Worm (Caenorhabditis elegans) whole organism, midembryonic: ENCODE results near the gene lron-12.

Experiments used
- cog-1 ChIP-seq: sonication (generic microtip); optimal IDR thresholded peaks from 2 replicates; lab custom pipeline; 2016; ENCODE audit warnings: missing genetic modification characterization, missing compliant biosample characterization
- flt-1 ChIP-seq: fragments of 200-800 bp; sonication (Bioruptor generic); IDR thresholded peaks from 2 replicates; pipeline ENCODE4 v1.3.6; 2022; ENCODE audit warnings: missing genetic modification characterization, missing compliant biosample characterization
- klf-2 ChIP-seq: fragments of 200-800 bp; sonication (Bioruptor generic); conservative IDR thresholded peaks from 2 replicates; pipeline ENCODE4 v1.3.6; 2022; ENCODE audit warnings: missing genetic modification reagents, missing genetic modification characterization, missing compliant biosample characterization
- med-1 ChIP-seq: sonication (generic microtip); optimal IDR thresholded peaks from 2 replicates; lab custom pipeline; 2017; ENCODE audit warnings: missing genetic modification characterization, mild to moderate bottlenecking, missing compliant biosample characterization, antibody characterized with exemption, missing genetic modification reagents; ENCODE audit not compliant: insufficient read depth
- ref-1 ChIP-seq: fragments of 200-800 bp; sonication (Bioruptor generic); conservative IDR thresholded peaks from 2 replicates; pipeline ENCODE4 v1.3.6; 2022; ENCODE audit warnings: missing genetic modification reagents, missing genetic modification characterization, missing compliant biosample characterization
- tab-1 ChIP-seq: fragments of 200-800 bp; sonication (Bioruptor generic); IDR thresholded peaks from 2 replicates; pipeline ENCODE4 v1.3.6; 2022; ENCODE audit warnings: missing genetic modification characterization, missing compliant biosample characterization
- ztf-23 ChIP-seq: fragments of 200-800 bp; sonication (Bioruptor generic); IDR thresholded peaks from 2 replicates; pipeline ENCODE4 v1.3.6; 2022; ENCODE audit warnings: missing genetic modification reagents, missing genetic modification characterization, missing compliant biosample characterization
- ztf-29 ChIP-seq: fragments of 200-800 bp; sonication (Bioruptor generic); IDR thresholded peaks from 2 replicates; pipeline ENCODE4 v1.3.6; 2022; ENCODE audit warnings: missing genetic modification reagents, missing genetic modification characterization, missing compliant biosample characterization

ce11 chrIII:12130052-12130451 lies 11.8 kb upstream of the lron-12 start, which contains the start of gene Y75B8A.6:
- peak; percentile 63; the same call in 1 of the 2 replicates for TF ChIP-seq flt-1 (GFP tag; lab: Robert Waterston, UW)
- TF ChIP-seq ztf-23 (GFP tag; lab: Robert Waterston, UW): no peak
- TF ChIP-seq med-1 (GFP tag; lab: Kevin White, UChicago): no peak
- TF ChIP-seq cog-1 (tag; lab: Kevin White, UChicago): no peak
- no peak for TF ChIP-seq klf-2 (GFP tag; lab: Robert Waterston, UW)
- TF ChIP-seq ztf-29 (GFP tag; lab: Robert Waterston, UW): no peak
- no peak for TF ChIP-seq ref-1 (GFP tag; lab: Robert Waterston, UW)
- TF ChIP-seq tab-1 (GFP tag; lab: Robert Waterston, UW): no peak
